Worm (Caenorhabditis elegans) whole organism, midembryonic: ENCODE data around the gene cmtr-2.

Experiments used
- T22C8.4 ChIP-seq: fragments of 200-800 bp; sonication (Bioruptor generic); IDR thresholded peaks from 2 replicates; pipeline ENCODE4 v1.3.6; 2022; ENCODE audit warnings: missing genetic modification characterization, missing compliant biosample characterization
- cog-1 ChIP-seq: sonication (generic microtip); optimal IDR thresholded peaks from 2 replicates; lab custom pipeline; 2016; ENCODE audit warnings: missing genetic modification characterization, missing compliant biosample characterization
- flt-1 ChIP-seq: fragments of 200-800 bp; sonication (Bioruptor generic); IDR thresholded peaks from 2 replicates; pipeline ENCODE4 v1.3.6; 2022; ENCODE audit warnings: missing genetic modification characterization, missing compliant biosample characterization
- klf-2 ChIP-seq: fragments of 200-800 bp; sonication (Bioruptor generic); conservative IDR thresholded peaks from 2 replicates; pipeline ENCODE4 v1.3.6; 2022; ENCODE audit warnings: missing genetic modification reagents, missing genetic modification characterization, missing compliant biosample characterization
- med-1 ChIP-seq: sonication (generic microtip); optimal IDR thresholded peaks from 2 replicates; lab custom pipeline; 2017; ENCODE audit warnings: missing genetic modification characterization, mild to moderate bottlenecking, missing compliant biosample characterization, antibody characterized with exemption, missing genetic modification reagents; ENCODE audit not compliant: insufficient read depth
- ref-1 ChIP-seq: fragments of 200-800 bp; sonication (Bioruptor generic); conservative IDR thresholded peaks from 2 replicates; pipeline ENCODE4 v1.3.6; 2022; ENCODE audit warnings: missing genetic modification reagents, missing genetic modification characterization, missing compliant biosample characterization
- tab-1 ChIP-seq: fragments of 200-800 bp; sonication (Bioruptor generic); IDR thresholded peaks from 2 replicates; pipeline ENCODE4 v1.3.6; 2022; ENCODE audit warnings: missing genetic modification characterization, missing compliant biosample characterization
- ztf-23 ChIP-seq: fragments of 200-800 bp; sonication (Bioruptor generic); IDR thresholded peaks from 2 replicates; pipeline ENCODE4 v1.3.6; 2022; ENCODE audit warnings: missing genetic modification reagents, missing genetic modification characterization, missing compliant biosample characterization
- ztf-29 ChIP-seq: fragments of 200-800 bp; sonication (Bioruptor generic); IDR thresholded peaks from 2 replicates; pipeline ENCODE4 v1.3.6; 2022; ENCODE audit warnings: missing genetic modification reagents, missing genetic modification characterization, missing compliant biosample characterization

ce11 chrIII:6608101-6608672, 7.0 kb upstream of the cmtr-2 start, which contains the start of the genes mdh-2 and F20H11.4:
- TF ChIP-seq T22C8.4 (GFP tag; lab: Robert Waterston, UW) (no peak), flt-1 (GFP tag; lab: Robert Waterston, UW) (no peak), ztf-23 (no peak), med-1 (GFP tag; lab: Kevin White, UChicago) (no peak), ref-1 (GFP tag; lab: Robert Waterston, UW) (no peak), ztf-29 (no peak), klf-2 (GFP tag; lab: Robert Waterston, UW) (no peak), tab-1 (GFP tag; lab: Robert Waterston, UW) (no peak), cog-1 (tag; lab: Kevin White, UChicago) (no peak)
